Worm (Caenorhabditis elegans): ENCODE data around the gene K02E10.6.
A peak's percentile ranks its signal among the peaks of the same experiment; 100 is the strongest.

ce11 chrX:2450994-2451393 lies 31.6 kb downstream of the K02E10.6 start:
- no peak for TF ChIP-seq sdc-2 (tag; optimal IDR thresholded peaks at IDR 0.05)
- no peak for TF ChIP-seq nhr-11 (tag; optimal IDR thresholded peaks at IDR 0.05)
- no peak for TF ChIP-seq ceh-2 (tag; optimal IDR thresholded peaks at IDR 0.05)
- TF ChIP-seq gmeb-2 (tag; optimal IDR thresholded peaks at IDR 0.05): no peak
- TF ChIP-seq pqm-1 (tag; optimal IDR thresholded peaks at IDR 0.05): no peak
- TF ChIP-seq F13H6.1 (tag; optimal IDR thresholded peaks at IDR 0.05): no peak
- no peak for TF ChIP-seq ttx-3 (tag; optimal IDR thresholded peaks at IDR 0.05)
- no peak for TF ChIP-seq rnt-1 (tag; optimal IDR thresholded peaks at IDR 0.05)
- TF ChIP-seq mec-3 (tag; optimal IDR thresholded peaks at IDR 0.05; ENCODE audit: borderline replicate concordance): no peak
- no peak for TF ChIP-seq nfya-1 (tag; optimal IDR thresholded peaks at IDR 0.05)
- peak; percentile 12 for TF ChIP-seq ceh-6 (GFP tag; optimal IDR thresholded peaks at IDR 0.05)
- no peak for TF ChIP-seq madf-2 (tag; optimal IDR thresholded peaks at IDR 0.05)
- no peak for TF ChIP-seq hlh-8 (tag; optimal IDR thresholded peaks at IDR 0.05)
